Worm (Caenorhabditis elegans): ENCODE measurements around the gene B0250.18.

B0250.18 gene

ce11 chrV:20479013-20479739, 18.5 kb upstream of the B0250.18 start, which contains the start of the genes calf-1 and rpl-2:
Gene calf-1 (minus strand): TSS chrV:20479089.
Gene rpl-2 (plus strand): TSS chrV:20479689.
- TF ChIP-seq nhr-237 (tag; optimal IDR thresholded peaks at IDR 0.05) (peak; percentile 31), lsy-2 (tag; optimal IDR thresholded peaks at IDR 0.05) (peak; percentile 71), hlh-1 (tag; optimal IDR thresholded peaks at IDR 0.05) (peak; percentile 70), ces-1 (GFP tag; optimal IDR thresholded peaks at IDR 0.05) (peak; percentile 91), lin-13 (tag; optimal IDR thresholded peaks at IDR 0.05) (peak; percentile 58), ham-2 (GFP tag; optimal IDR thresholded peaks at IDR 0.05) (peak; percentile 5), bed-3 (GFP tag; optimal IDR thresholded peaks at IDR 0.05) (no peak), sptf-1 (tag; optimal IDR thresholded peaks at IDR 0.05) (peak; percentile 16), unc-62 (GFP tag; optimal IDR thresholded peaks at IDR 0.05) (no peak), drap-1 (GFP tag; optimal IDR thresholded peaks at IDR 0.05) (peak; percentile 19), ceh-83 (GFP tag; optimal IDR thresholded peaks at IDR 0.05) (no peak), mep-1 (tag; optimal IDR thresholded peaks at IDR 0.05) (peak; percentile 82)

- no peak for TF ChIP-seq nhr-76 (tag; optimal IDR thresholded peaks at IDR 0.05)
- no peak for TF ChIP-seq bed-3 (GFP tag; optimal IDR thresholded peaks at IDR 0.05)
- TF ChIP-seq M03D4.4 (tag; optimal IDR thresholded peaks at IDR 0.05), result no peak
- no peak for TF ChIP-seq unc-39 (tag; optimal IDR thresholded peaks at IDR 0.05)
Measured at ce11 chrV:20476981-20477380, 16.3 kb upstream of the B0250.18 start.

ce11 chrV:20476514-20476913, 15.8 kb upstream of the B0250.18 start:
- TF ChIP-seq mep-1 (tag; optimal IDR thresholded peaks at IDR 0.05) (no peak), nhr-28 (tag; optimal IDR thresholded peaks at IDR 0.05) (no peak), nhr-2 (tag; optimal IDR thresholded peaks at IDR 0.05) (no peak), sptf-1 (tag; optimal IDR thresholded peaks at IDR 0.05) (no peak), unc-120 (tag; optimal IDR thresholded peaks at IDR 0.05; ENCODE audit: poor library complexity, severe bottlenecking) (no peak)

- no peak for TF ChIP-seq M03D4.4 (tag; optimal IDR thresholded peaks at IDR 0.05)
- no peak for TF ChIP-seq unc-62 (GFP tag; optimal IDR thresholded peaks at IDR 0.05)
- peak; percentile 76 for TF ChIP-seq lsy-2 (tag; optimal IDR thresholded peaks at IDR 0.05)
- TF ChIP-seq hlh-1 (tag; optimal IDR thresholded peaks at IDR 0.05), result no peak
Measured at ce11 chrV:20475830-20476229, 15.1 kb upstream of the B0250.18 start, which contains the start of gene B0250.7. Gene B0250.7 (minus strand): TSS chrV:20476061.

- TF ChIP-seq bed-3 (GFP tag; optimal IDR thresholded peaks at IDR 0.05) (no peak), lin-32 (GFP tag; optimal IDR thresholded peaks at IDR 0.05) (no peak)
Measured at ce11 chrV:20475029-20475428, 14.3 kb upstream of the B0250.18 start.

- TF ChIP-seq lsy-2 (tag; optimal IDR thresholded peaks at IDR 0.05), result no peak
- no peak for TF ChIP-seq lin-13 (tag; optimal IDR thresholded peaks at IDR 0.05)
- no peak for TF ChIP-seq lin-32 (GFP tag; optimal IDR thresholded peaks at IDR 0.05)
- no peak for TF ChIP-seq nhr-12 (tag; optimal IDR thresholded peaks at IDR 0.05)
- no peak for TF ChIP-seq ham-2 (GFP tag; optimal IDR thresholded peaks at IDR 0.05)
- no peak for TF ChIP-seq mab-5 (tag; optimal IDR thresholded peaks at IDR 0.05)
- no peak for TF ChIP-seq bed-3 (GFP tag; optimal IDR thresholded peaks at IDR 0.05)
- no peak for TF ChIP-seq cnd-1 (tag; optimal IDR thresholded peaks at IDR 0.05)
- TF ChIP-seq nhr-2 (tag; optimal IDR thresholded peaks at IDR 0.05), result no peak
- no peak for TF ChIP-seq ceh-83 (GFP tag; optimal IDR thresholded peaks at IDR 0.05)
Measured at ce11 chrV:20470385-20470784, 9.7 kb upstream of the B0250.18 start, which contains the start of gene B0250.8. Gene B0250.8 (minus strand): TSS chrV:20470485.

ce11 chrV:20464778-20465177, 4.1 kb upstream of the B0250.18 start:
- no peak for TF ChIP-seq ceh-39 (tag; optimal IDR thresholded peaks at IDR 0.05)
- no peak for TF ChIP-seq ceh-83 (GFP tag; optimal IDR thresholded peaks at IDR 0.05)
- TF ChIP-seq lin-32 (GFP tag; optimal IDR thresholded peaks at IDR 0.05), result no peak
- TF ChIP-seq ces-1 (GFP tag; optimal IDR thresholded peaks at IDR 0.05), result peak; percentile 37
- peak; percentile 7 for TF ChIP-seq unc-120 (tag; optimal IDR thresholded peaks at IDR 0.05; ENCODE audit: poor library complexity, severe bottlenecking)
- no peak for TF ChIP-seq sptf-1 (tag; optimal IDR thresholded peaks at IDR 0.05)
- TF ChIP-seq elt-3 (tag; optimal IDR thresholded peaks at IDR 0.05), result no peak

ce11 chrV:20457155-20457554, 3.6 kb downstream of the B0250.18 start:
- TF ChIP-seq mls-2 (tag; optimal IDR thresholded peaks at IDR 0.05) (peak; percentile 44), ces-1 (GFP tag; optimal IDR thresholded peaks at IDR 0.05) (peak; percentile 3), sptf-1 (tag; optimal IDR thresholded peaks at IDR 0.05) (peak; percentile 30), cnd-1 (tag; optimal IDR thresholded peaks at IDR 0.05) (peak; percentile 40), M03D4.4 (tag; optimal IDR thresholded peaks at IDR 0.05) (no peak), hlh-1 (tag; optimal IDR thresholded peaks at IDR 0.05) (peak; percentile 53)

Data from whole organism, mixed stage, embryonic.